Fruit fly (Drosophila melanogaster): ENCODE data around the gene CG42740.

DNA sequence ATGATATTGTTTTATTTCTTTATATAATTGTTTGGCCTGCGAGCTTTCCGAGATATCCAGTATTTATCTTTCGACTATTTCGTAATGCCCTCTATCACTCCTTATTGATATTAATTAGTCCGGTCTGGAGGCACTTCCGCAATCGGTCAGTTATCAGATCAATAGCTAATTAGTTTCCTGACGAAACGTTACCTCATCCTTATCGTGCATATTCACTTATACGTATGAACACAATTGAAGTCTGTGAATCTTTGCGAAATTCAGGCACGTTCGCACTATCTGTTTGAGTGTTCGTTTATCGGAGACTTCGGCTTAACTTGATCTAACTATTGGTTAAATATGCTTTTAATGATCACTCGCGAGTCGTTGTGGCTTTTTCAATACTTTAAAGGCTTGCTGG lies 30.5 kb upstream of the CG42740 start:
- no peak for TF ChIP-seq CG8478 (optimal IDR thresholded peaks at IDR 0.05)
- TF ChIP-seq CTCF (optimal IDR thresholded peaks at IDR 0.05) = no peak

Data from S2 (cell line).